Fruit fly (Drosophila melanogaster) whole organism, prepupa: ENCODE measurements around the gene Orct2.

Source experiments
- CG11762 ChIP-seq: fragments of 200-800 bp; sonication (Bioruptor generic); optimal IDR thresholded peaks from 3 replicates; lab custom pipeline; 2016; ENCODE audit warnings: missing biosample characterization, missing genetic modification characterization; ENCODE audit not compliant: insufficient read depth
- CG16779 ChIP-seq: fragments of 200-800 bp; sonication (Bioruptor generic); optimal IDR thresholded peaks from 3 replicates; lab custom pipeline; 2017; ENCODE audit warnings: missing biosample characterization, mild to moderate bottlenecking, missing genetic modification characterization
- CG32006 ChIP-seq: fragments of 200-800 bp; sonication (Bioruptor generic); optimal IDR thresholded peaks from 3 replicates; lab custom pipeline; 2017; ENCODE audit warnings: missing biosample characterization, mild to moderate bottlenecking, missing genetic modification characterization
- CG8632 ChIP-seq: fragments of 200-800 bp; sonication (Bioruptor generic); optimal IDR thresholded peaks from 3 replicates; lab custom pipeline; 2016; ENCODE audit warnings: missing biosample characterization, missing genetic modification characterization
- Eip93F ChIP-seq: fragments of 200-800 bp; sonication (Bioruptor generic); optimal IDR thresholded peaks from 2 replicates; lab custom pipeline; 2016; ENCODE audit warnings: missing biosample characterization, mild to moderate bottlenecking, missing genetic modification characterization
- Sox102F ChIP-seq: fragments of 200-800 bp; sonication (Bioruptor generic); optimal IDR thresholded peaks from 2 replicates; lab custom pipeline; 2016; ENCODE audit warnings: missing biosample characterization, mild to moderate bottlenecking, missing genetic modification characterization
- Sox14 ChIP-seq: fragments of 200-800 bp; sonication (Bioruptor generic); optimal IDR thresholded peaks from 3 replicates; lab custom pipeline; 2016; ENCODE audit warnings: missing biosample characterization, missing genetic modification characterization
- pdm3 ChIP-seq: fragments of 200-800 bp; sonication (Bioruptor generic); optimal IDR thresholded peaks from 3 replicates; lab custom pipeline; 2016; ENCODE audit warnings: missing biosample characterization, missing genetic modification characterization
- spab ChIP-seq: fragments of 200-800 bp; sonication (Bioruptor generic); optimal IDR thresholded peaks from 2 replicates; lab custom pipeline; 2017; ENCODE audit warnings: missing biosample characterization, mild to moderate bottlenecking, missing genetic modification characterization, missing genetic modification reagents

DNA sequence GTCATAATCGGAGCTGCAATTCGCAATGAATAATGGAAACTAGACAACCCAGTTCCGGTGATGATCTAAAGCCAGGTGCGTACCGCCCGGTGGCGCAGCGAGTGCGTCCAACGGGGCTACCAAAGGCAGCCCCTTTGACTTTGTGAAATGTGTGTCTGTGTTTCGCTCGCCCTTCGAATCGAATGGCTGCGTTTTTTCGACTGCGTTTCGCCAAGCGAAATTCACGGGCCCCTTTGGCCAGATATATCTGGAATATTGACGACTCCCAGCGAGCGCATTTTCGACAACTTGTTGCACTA, 46.2 kb downstream of the Orct2 start:
- TF ChIP-seq CG16779, result no peak
- no peak for TF ChIP-seq CG32006 (GFP tag; lab: Kevin White, UChicago)
- no peak for TF ChIP-seq pdm3 (GFP tag; lab: Kevin White, UChicago)
- no peak for TF ChIP-seq CG8632 (GFP tag; lab: Kevin White, UChicago)
- no peak for TF ChIP-seq CG11762 (GFP tag; lab: Kevin White, UChicago)
- no peak for TF ChIP-seq Eip93F (GFP tag; lab: Kevin White, UChicago)
- no peak for TF ChIP-seq Sox14
- TF ChIP-seq Sox102F (GFP tag; lab: Kevin White, UChicago), result no peak
- TF ChIP-seq spab (GFP tag; lab: Kevin White, UChicago), result no peak
